Worm (Caenorhabditis elegans) whole organism, young adult: Measurements from ENCODE around the gene coq-2.

Experiments
- B0019.2 ChIP-seq: fragments of 200-800 bp; sonication (Bioruptor generic); conservative IDR thresholded peaks from 2 replicates; pipeline ENCODE4 v1.3.6; 2022; ENCODE audit warnings: missing genetic modification reagents, missing genetic modification characterization, missing compliant biosample characterization
- B0261.1 ChIP-seq: sonication (generic microtip); optimal IDR thresholded peaks from 2 replicates; lab custom pipeline; 2016; ENCODE audit warnings: mild to moderate bottlenecking, missing genetic modification characterization, moderate library complexity, missing compliant biosample characterization
- C17E4.6 ChIP-seq: fragments of 200-800 bp; sonication (Bioruptor generic); IDR thresholded peaks from 2 replicates; pipeline ENCODE4 v1.3.6; 2022; ENCODE audit warnings: missing genetic modification reagents, missing genetic modification characterization, missing compliant biosample characterization
- D2030.7 ChIP-seq: fragments of 200-800 bp; sonication (Bioruptor generic); IDR thresholded peaks from 2 replicates; pipeline ENCODE4 v1.3.6; 2022; ENCODE audit warnings: missing genetic modification reagents, missing genetic modification characterization, missing compliant biosample characterization
- F10E7.11 ChIP-seq: sonication (generic microtip); optimal IDR thresholded peaks from 2 replicates; lab custom pipeline; 2017; ENCODE audit warnings: mild to moderate bottlenecking, missing genetic modification characterization, moderate library complexity, missing compliant biosample characterization
- F49E8.2 ChIP-seq: sonication (generic microtip); optimal IDR thresholded peaks from 3 replicates; lab custom pipeline; 2017; ENCODE audit warnings: missing genetic modification characterization, mild to moderate bottlenecking, missing compliant biosample characterization, antibody characterized with exemption, moderate library complexity; ENCODE audit not compliant: insufficient read depth
- F52B5.7 ChIP-seq: sonication (generic microtip); optimal IDR thresholded peaks from 2 replicates; lab custom pipeline; 2016; ENCODE audit warnings: mild to moderate bottlenecking, missing genetic modification characterization, missing compliant biosample characterization
- K11D2.4 ChIP-seq: fragments of 200-800 bp; sonication (Bioruptor generic); IDR thresholded peaks from 2 replicates; pipeline ENCODE4 v1.3.6; 2022; ENCODE audit warnings: missing genetic modification reagents, missing genetic modification characterization, missing compliant biosample characterization
- K12H6.12 ChIP-seq: fragments of 200-800 bp; sonication (Bioruptor generic); optimal IDR thresholded peaks from 2 replicates; lab custom pipeline; 2018; ENCODE audit warnings: mild to moderate bottlenecking, missing genetic modification characterization, missing compliant biosample characterization
- Y56A3A.18 ChIP-seq: fragments of 200-800 bp; sonication (Bioruptor generic); IDR thresholded peaks from 2 replicates; pipeline ENCODE4 v1.3.6; 2022; ENCODE audit warnings: missing genetic modification reagents, missing genetic modification characterization, missing compliant biosample characterization
- Y67H2A.10 ChIP-seq: fragments of 200-800 bp; sonication (Bioruptor generic); conservative IDR thresholded peaks from 2 replicates; pipeline ENCODE4 v1.3.6; 2022; ENCODE audit warnings: missing genetic modification reagents, missing genetic modification characterization, missing compliant biosample characterization
- athp-1 ChIP-seq: sonication (generic microtip); optimal IDR thresholded peaks from 2 replicates; lab custom pipeline; 2017; ENCODE audit warnings: mild to moderate bottlenecking, missing genetic modification characterization, missing compliant biosample characterization
- attf-6 ChIP-seq: fragments of 200-800 bp; sonication (Bioruptor generic); IDR thresholded peaks from 2 replicates; pipeline ENCODE4 v1.3.6; 2022; ENCODE audit warnings: missing genetic modification reagents, missing genetic modification characterization, missing compliant biosample characterization
- cebp-1 ChIP-seq, 2 experiments: fragments of 200-800 bp in 1 of 2; sonication (Bioruptor generic) in 1 of 2; sonication (generic microtip) in 1 of 2; IDR thresholded peaks in 1 of 2; optimal IDR thresholded peaks in 1 of 2; 2 replicates each; pipeline versions ENCODE4 v1.3.6 to Lab custom; 2017 to 2022; ENCODE audit warnings: missing compliant biosample characterization in 2 of 2, missing genetic modification characterization in 2 of 2, mild to moderate bottlenecking in 1 of 2, missing genetic modification reagents in 1 of 2, moderate library complexity in 1 of 2
- chd-7 ChIP-seq: sonication (generic microtip); optimal IDR thresholded peaks from 2 replicates; lab custom pipeline; 2016; ENCODE audit warnings: mild to moderate bottlenecking, missing genetic modification characterization, moderate library complexity, missing compliant biosample characterization
- die-1 ChIP-seq: sonication (generic microtip); optimal IDR thresholded peaks from 2 replicates; lab custom pipeline; 2016; ENCODE audit warnings: missing genotype, mild to moderate bottlenecking, missing genetic modification characterization, missing compliant biosample characterization
- dpff-1 ChIP-seq: sonication (generic microtip); optimal IDR thresholded peaks from 2 replicates; lab custom pipeline; 2017; ENCODE audit warnings: mild to moderate bottlenecking, missing genetic modification characterization, missing compliant biosample characterization
- dpl-1 ChIP-seq: fragments of 150-350 bp; optimal IDR thresholded peaks from 2 replicates; lab custom pipeline; 2014; ENCODE audit warnings: missing biosample characterization, missing genetic modification reagents, missing genetic modification characterization
- ets-4 ChIP-seq: fragments of 200-800 bp; sonication (Bioruptor generic); optimal IDR thresholded peaks from 2 replicates; lab custom pipeline; 2018; ENCODE audit warnings: mild to moderate bottlenecking, missing genetic modification characterization, missing compliant biosample characterization
- him-1 ChIP-seq: sonication (generic microtip); optimal IDR thresholded peaks from 2 replicates; lab custom pipeline; 2016; ENCODE audit warnings: missing genotype, missing genetic modification reagents, missing genetic modification characterization, missing compliant biosample characterization
- hlh-12 ChIP-seq: sonication (generic microtip); optimal IDR thresholded peaks from 2 replicates; lab custom pipeline; 2016; ENCODE audit warnings: missing genetic modification characterization, missing compliant biosample characterization
- hlh-26 ChIP-seq: fragments of 200-800 bp; sonication (Bioruptor generic); conservative IDR thresholded peaks from 2 replicates; pipeline ENCODE4 v1.3.6; 2022; ENCODE audit warnings: missing genetic modification reagents, missing genetic modification characterization, missing compliant biosample characterization
- hmg-1.2 ChIP-seq: fragments of 200-800 bp; sonication (Bioruptor generic); IDR thresholded peaks from 2 replicates; pipeline ENCODE4 v1.3.6; 2022; ENCODE audit warnings: missing genetic modification reagents, missing genetic modification characterization, missing compliant biosample characterization
- hmg-20 ChIP-seq: fragments of 200-800 bp; sonication (Bioruptor generic); IDR thresholded peaks from 2 replicates; pipeline ENCODE4 v1.3.6; 2022; ENCODE audit warnings: missing genetic modification reagents, missing genetic modification characterization, missing compliant biosample characterization
- let-607 ChIP-seq, 2 experiments: fragments of 200-800 bp in 1 of 2; sonication (Bioruptor generic) in 1 of 2; sonication (generic microtip) in 1 of 2; optimal IDR thresholded peaks; 2 replicates each; lab custom pipeline; 2016 to 2018; ENCODE audit warnings: mild to moderate bottlenecking in 2 of 2, missing compliant biosample characterization in 2 of 2, missing genetic modification characterization in 2 of 2, moderate library complexity in 2 of 2, missing genotype in 1 of 2
- lin-26 ChIP-seq: fragments of 200-800 bp; sonication (Bioruptor generic); IDR thresholded peaks from 2 replicates; pipeline ENCODE4 v1.3.6; 2022; ENCODE audit warnings: missing genetic modification reagents, missing genetic modification characterization, missing compliant biosample characterization
- lin-40 ChIP-seq: sonication (generic microtip); optimal IDR thresholded peaks from 2 replicates; lab custom pipeline; 2016; ENCODE audit warnings: missing genetic modification characterization, mild to moderate bottlenecking, missing compliant biosample characterization, missing genotype, missing genetic modification reagents
- lin-54 ChIP-seq: fragments of 200-800 bp; sonication (Bioruptor generic); optimal IDR thresholded peaks from 2 replicates; lab custom pipeline; 2018; ENCODE audit warnings: mild to moderate bottlenecking, missing genetic modification characterization, missing compliant biosample characterization
- madf-3 ChIP-seq: fragments of 200-800 bp; sonication (Bioruptor generic); IDR thresholded peaks from 2 replicates; pipeline ENCODE4 v1.3.6; 2022; ENCODE audit warnings: missing genetic modification reagents, missing genetic modification characterization, missing compliant biosample characterization
- madf-6 ChIP-seq: fragments of 200-800 bp; sonication (Bioruptor generic); IDR thresholded peaks from 2 replicates; pipeline ENCODE4 v1.3.6; 2022; ENCODE audit warnings: missing genetic modification reagents, missing genetic modification characterization, missing compliant biosample characterization
- madf-8 ChIP-seq: fragments of 200-800 bp; sonication (Bioruptor generic); conservative IDR thresholded peaks from 2 replicates; pipeline ENCODE4 v1.3.6; 2022; ENCODE audit warnings: missing genetic modification reagents, missing genetic modification characterization, missing compliant biosample characterization
- mel-28 ChIP-seq: sonication (generic microtip); optimal IDR thresholded peaks from 2 replicates; lab custom pipeline; 2016; ENCODE audit warnings: borderline replicate concordance, mild to moderate bottlenecking, missing genetic modification characterization, missing compliant biosample characterization
- mxl-1 ChIP-seq: sonication (generic microtip); optimal IDR thresholded peaks from 2 replicates; lab custom pipeline; 2016; ENCODE audit warnings: missing genetic modification characterization, missing compliant biosample characterization
- nfya-2 ChIP-seq: fragments of 200-800 bp; sonication (Bioruptor generic); IDR thresholded peaks from 2 replicates; pipeline ENCODE4 v1.3.6; 2022; ENCODE audit warnings: missing genetic modification reagents, missing genetic modification characterization, missing compliant biosample characterization
- nhr-90 ChIP-seq: sonication (generic microtip); optimal IDR thresholded peaks from 2 replicates; lab custom pipeline; 2016; ENCODE audit warnings: missing genotype, mild to moderate bottlenecking, missing genetic modification characterization, missing compliant biosample characterization
- rcor-1 ChIP-seq: fragments of 200-800 bp; sonication (Bioruptor generic); IDR thresholded peaks from 2 replicates; pipeline ENCODE4 v1.3.6; 2022; ENCODE audit warnings: missing genetic modification reagents, missing genetic modification characterization, missing compliant biosample characterization
- sdz-38 ChIP-seq: sonication (generic microtip); optimal IDR thresholded peaks from 2 replicates; lab custom pipeline; 2016; ENCODE audit warnings: missing genotype, missing genetic modification characterization, missing compliant biosample characterization
- sea-2 ChIP-seq: fragments of 200-800 bp; sonication (Bioruptor generic); IDR thresholded peaks from 2 replicates; pipeline ENCODE4 v1.3.6; 2022; ENCODE audit warnings: missing genetic modification characterization, missing compliant biosample characterization
- snpc-3.4 ChIP-seq: sonication (generic microtip); optimal IDR thresholded peaks from 2 replicates; lab custom pipeline; 2017; ENCODE audit warnings: missing genetic modification characterization, mild to moderate bottlenecking, missing compliant biosample characterization, antibody characterized with exemption, moderate library complexity, missing genotype, missing genetic modification reagents
- snpc-4 ChIP-seq, 5 experiments: fragments of 150-350 bp in 1 of 5; sonication (generic microtip) in 4 of 5; optimal IDR thresholded peaks; 2 replicates each; lab custom pipeline; 2014 to 2018; ENCODE audit warnings: missing genetic modification characterization in 5 of 5, missing biosample characterization in 3 of 5, antibody characterized with exemption in 2 of 5, mild to moderate bottlenecking in 2 of 5, missing compliant biosample characterization in 2 of 5, missing genotype in 2 of 5, moderate library complexity in 2 of 5, missing genetic modification reagents in 1 of 5
- tbx-9 ChIP-seq: sonication (generic microtip); optimal IDR thresholded peaks from 2 replicates; lab custom pipeline; 2016; ENCODE audit warnings: borderline replicate concordance, missing genetic modification characterization, inconsistent platforms, missing compliant biosample characterization
- tlf-1 ChIP-seq: fragments of 200-800 bp; sonication (Bioruptor generic); optimal IDR thresholded peaks from 2 replicates; lab custom pipeline; 2018; ENCODE audit warnings: mild to moderate bottlenecking, missing genetic modification characterization, missing compliant biosample characterization
- unc-130 ChIP-seq: sonication (generic microtip); optimal IDR thresholded peaks from 2 replicates; lab custom pipeline; 2016; ENCODE audit warnings: missing genetic modification reagents, missing genetic modification characterization, missing compliant biosample characterization
- ztf-18 ChIP-seq: sonication (generic microtip); optimal IDR thresholded peaks from 2 replicates; lab custom pipeline; 2016; ENCODE audit warnings: missing genotype, mild to moderate bottlenecking, missing genetic modification characterization, missing compliant biosample characterization
- ztf-6 ChIP-seq: fragments of 200-800 bp; sonication (Bioruptor generic); IDR thresholded peaks from 2 replicates; pipeline ENCODE4 v1.3.6; 2022; ENCODE audit warnings: missing genetic modification reagents, missing genetic modification characterization, missing compliant biosample characterization

coq-2 gene

DNA sequence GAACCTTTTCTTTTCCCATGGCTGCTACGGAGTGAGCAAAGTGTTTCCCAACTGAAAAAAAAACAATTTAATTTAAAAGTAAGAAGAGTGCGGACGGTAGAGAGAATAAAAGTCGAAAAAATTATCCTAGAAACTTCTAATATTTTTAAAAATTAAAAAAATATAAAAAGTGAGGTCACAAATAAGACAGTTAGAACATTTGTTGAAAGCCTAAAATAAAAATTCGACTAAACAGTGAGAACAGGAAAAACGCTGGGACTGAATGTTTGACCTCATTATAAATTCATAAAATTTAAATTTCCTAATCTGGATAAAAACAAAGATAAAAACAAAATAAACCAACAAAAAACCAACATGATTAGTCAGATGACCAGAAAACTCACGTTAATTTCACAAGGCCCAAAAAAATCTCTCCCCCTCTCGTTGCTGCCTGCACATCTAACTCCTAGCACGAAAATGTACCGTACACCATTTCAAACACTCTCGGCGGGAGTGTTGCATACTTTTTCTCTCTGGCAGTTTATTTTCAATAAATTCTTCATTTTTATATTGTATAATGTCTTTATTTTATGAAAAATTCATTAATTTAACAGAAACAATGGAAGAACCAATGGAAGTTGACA is 36.0 kb downstream of the coq-2 start, which contains the start of the genes eef-1A.1 and rfc-4 (continued):
- TF ChIP-seq rcor-1 (GFP tag; lab: Robert Waterston, UW) (peak; percentile 90), tbx-9 (tag; lab: Kevin White, UChicago) (no peak), lin-40 (peak; percentile 89), B0261.1 (tag; lab: Kevin White, UChicago) (peak; percentile 15), cebp-1 (GFP tag; IDR thresholded peaks at IDR 0.05; lab: Robert Waterston, UW) (peak; percentile 88), cebp-1 (tag; optimal IDR thresholded peaks at IDR 0.05; lab: Kevin White, UChicago) (peak; percentile 95), athp-1 (peak; percentile 51), snpc-3.4 (tag; lab: Kevin White, UChicago) (peak; percentile 92), hlh-26 (no peak), nhr-90 (tag; lab: Kevin White, UChicago) (peak; percentile 18), unc-130 (peak; percentile 67), sea-2 (GFP tag; lab: Robert Waterston, UW) (no peak), F52B5.7 (tag; lab: Kevin White, UChicago) (no peak), lin-26 (peak; percentile 11; the same call in 1 of the 2 replicates), hmg-1.2 (GFP tag; lab: Robert Waterston, UW) (peak; percentile 76), dpl-1 (GFP tag; lab: Kevin White, UChicago) (peak; percentile 82), K11D2.4 (peak; percentile 84), chd-7 (tag; lab: Kevin White, UChicago) (peak; percentile 75), tlf-1 (GFP tag; lab: Kevin White, UChicago) (peak; percentile 94), B0019.2 (no peak; the same call in 1 of the 2 replicates), attf-6 (GFP tag; lab: Robert Waterston, UW) (no peak), madf-6 (GFP tag; lab: Robert Waterston, UW) (peak; percentile 91), madf-8 (GFP tag; lab: Robert Waterston, UW) (peak; percentile 66), F49E8.2 (tag; lab: Kevin White, UChicago) (peak; percentile 89), dpff-1 (tag; lab: Kevin White, UChicago) (no peak), hmg-20 (GFP tag; lab: Robert Waterston, UW) (no peak), K12H6.12 (tag; lab: Kevin White, UChicago) (peak; percentile 93), mel-28 (tag; lab: Kevin White, UChicago) (no peak), nfya-2 (GFP tag; lab: Robert Waterston, UW) (no peak), Y67H2A.10 (GFP tag; lab: Robert Waterston, UW) (peak; percentile 74; the same call in 1 of the 2 replicates), him-1 (tag; lab: Kevin White, UChicago) (peak; percentile 60), madf-3 (GFP tag; lab: Robert Waterston, UW) (peak; percentile 94)

DNA sequence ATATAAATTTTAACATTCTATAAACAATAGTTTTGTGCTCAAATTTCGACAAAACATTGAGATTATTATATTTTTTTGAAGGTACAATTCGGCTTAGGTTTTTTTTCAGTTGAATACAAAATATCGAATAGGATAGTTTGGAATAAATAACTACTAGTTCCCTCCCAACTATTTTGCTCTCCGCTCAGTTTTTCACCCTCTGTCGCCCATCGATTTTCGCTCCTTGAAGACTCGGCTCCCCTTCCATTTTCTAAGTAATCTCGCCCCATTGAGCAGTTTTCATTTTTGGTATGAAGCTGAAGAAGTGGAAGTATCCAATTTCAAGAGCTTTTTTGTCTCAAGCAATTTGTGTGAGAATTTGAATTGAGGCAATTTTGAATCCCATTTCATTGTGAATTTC is 37.9 kb downstream of the coq-2 start, which contains the start of gene F31E3.2:
Gene F31E3.2 (plus strand): TSS at position 301 of the 400 bp plus-strand sequence.
- TF ChIP-seq C17E4.6 = 0 out of 2 replicates have a peak, but pooled peaks have one; percentile 51
- no peak for TF ChIP-seq mel-28 (tag; lab: Kevin White, UChicago)
- no peak for TF ChIP-seq snpc-4 (GFP tag; optimal IDR thresholded peaks at IDR 0.05; lab: Kevin White, UChicago)
- no peak for TF ChIP-seq snpc-4 (tag; optimal IDR thresholded peaks at IDR 0.05; lab: Kevin White, UChicago)
- TF ChIP-seq him-1 (tag; lab: Kevin White, UChicago) = peak; percentile 4
- TF ChIP-seq ztf-6 (GFP tag; lab: Robert Waterston, UW) = no peak
- TF ChIP-seq ztf-18 = no peak
- TF ChIP-seq mxl-1 = no peak
- TF ChIP-seq cebp-1 (GFP tag; IDR thresholded peaks at IDR 0.05; lab: Robert Waterston, UW) = no peak
- no peak for TF ChIP-seq cebp-1 (tag; optimal IDR thresholded peaks at IDR 0.05; lab: Kevin White, UChicago)
- TF ChIP-seq let-607 (tag; optimal IDR thresholded peaks at IDR 0.05; lab: Kevin White, UChicago) = no peak
- no peak for TF ChIP-seq dpl-1 (GFP tag; lab: Kevin White, UChicago)
- TF ChIP-seq F49E8.2 (tag; lab: Kevin White, UChicago) = no peak
- 0 out of 2 replicates have a peak, but pooled peaks have one; percentile 22 for TF ChIP-seq D2030.7 (GFP tag; lab: Robert Waterston, UW)
- no peak for TF ChIP-seq hlh-12
- TF ChIP-seq die-1 (tag; lab: Kevin White, UChicago) = no peak
- TF ChIP-seq sdz-38 (tag; lab: Kevin White, UChicago) = no peak
- TF ChIP-seq lin-54 (GFP tag; lab: Kevin White, UChicago) = no peak
- no peak for TF ChIP-seq F10E7.11 (tag; lab: Kevin White, UChicago)
- TF ChIP-seq madf-3 (GFP tag; lab: Robert Waterston, UW) = no peak
- no peak for TF ChIP-seq Y56A3A.18 (GFP tag; lab: Robert Waterston, UW)
- TF ChIP-seq ets-4 (GFP tag; lab: Kevin White, UChicago) = no peak
